Fruit fly (Drosophila melanogaster): ENCODE measurements around the gene Gr98b.

dm6 chr3R:27582634-27583181, 40.4 kb downstream of the Gr98b start, which contains the start of gene pins:
- no peak for TF ChIP-seq ttk (optimal IDR thresholded peaks at IDR 0.05)
- no peak for TF ChIP-seq h (optimal IDR thresholded peaks at IDR 0.05)
- no peak for TF ChIP-seq psq (optimal IDR thresholded peaks at IDR 0.05)

Data from Kc167 (cell line).